Fruit fly (Drosophila melanogaster) whole organism, embryonic: ENCODE data around the gene CG9395.
A peak's percentile ranks its signal among the peaks of the same experiment; 100 is the strongest.

Source experiments
- Bteb2 ChIP-seq: fragments of 200-800 bp; sonication (Bioruptor generic); optimal IDR thresholded peaks from 2 replicates; lab custom pipeline; 2016; ENCODE audit warnings: missing biosample characterization, missing genetic modification characterization
- C15 ChIP-seq: fragments of 200-800 bp; sonication (Bioruptor generic); IDR thresholded peaks from 3 replicates; pipeline ENCODE4 v1.3.6; 2022; ENCODE audit warnings: missing biosample characterization, missing genetic modification characterization
- CG10147 ChIP-seq: fragments of 200-800 bp; sonication (Bioruptor generic); optimal IDR thresholded peaks from 2 replicates; lab custom pipeline; 2019; ENCODE audit warnings: missing biosample characterization, mild to moderate bottlenecking, missing genetic modification characterization, moderate library complexity
- CG11085 ChIP-seq: fragments of 200-800 bp; sonication (Bioruptor generic); IDR thresholded peaks from 2 replicates; pipeline ENCODE4 v1.3.6; 2022; ENCODE audit warnings: missing biosample characterization, missing genetic modification characterization
- CG11695 ChIP-seq: fragments of 200-800 bp; sonication (Bioruptor generic); IDR thresholded peaks from 3 replicates; pipeline ENCODE4 v1.3.6; 2022; ENCODE audit warnings: missing biosample characterization, missing genetic modification characterization
- CG12104 ChIP-seq: fragments of 200-800 bp; sonication (Bioruptor generic); optimal IDR thresholded peaks from 3 replicates; lab custom pipeline; 2016; ENCODE audit warnings: missing biosample characterization, missing genetic modification characterization
- CG18262 ChIP-seq: fragments of 200-800 bp; optimal IDR thresholded peaks from 3 replicates; lab custom pipeline; 2019; ENCODE audit warnings: missing biosample characterization, mild to moderate bottlenecking, missing genetic modification characterization, moderate library complexity
- CG31224 ChIP-seq: fragments of 200-800 bp; sonication (Bioruptor generic); IDR thresholded peaks from 2 replicates; pipeline ENCODE4 v1.3.6; 2022; ENCODE audit warnings: missing biosample characterization, missing genetic modification characterization
- CG3995 ChIP-seq: fragments of 200-800 bp; sonication (Bioruptor generic); optimal IDR thresholded peaks from 3 replicates; lab custom pipeline; 2016; ENCODE audit warnings: missing biosample characterization, missing genetic modification characterization
- CG6175 ChIP-seq: fragments of 200-800 bp; sonication (Bioruptor generic); IDR thresholded peaks from 3 replicates; pipeline ENCODE4 v1.3.6; 2022; ENCODE audit warnings: missing biosample characterization, missing genetic modification characterization
- CG7987 ChIP-seq: fragments of 200-800 bp; sonication (Bioruptor generic); optimal IDR thresholded peaks from 2 replicates; lab custom pipeline; 2018; ENCODE audit warnings: missing biosample characterization, mild to moderate bottlenecking, missing genetic modification characterization, moderate library complexity
- CG8388 ChIP-seq: fragments of 200-800 bp; sonication (Bioruptor generic); optimal IDR thresholded peaks from 2 replicates; lab custom pipeline; 2019; ENCODE audit warnings: missing biosample characterization, mild to moderate bottlenecking, missing genetic modification characterization, moderate library complexity
- CG9727 ChIP-seq: fragments of 200-800 bp; sonication (Bioruptor generic); optimal IDR thresholded peaks from 3 replicates; lab custom pipeline; 2017; ENCODE audit warnings: missing biosample characterization, mild to moderate bottlenecking, missing genetic modification characterization
- CTCF ChIP-seq: fragments of 200-800 bp; sonication (Bioruptor generic); optimal IDR thresholded peaks from 2 replicates; lab custom pipeline; 2017; ENCODE audit warnings: missing biosample characterization, mild to moderate bottlenecking, missing genetic modification characterization, moderate library complexity
- CoRest ChIP-seq: fragments of 200-800 bp; sonication (Bioruptor generic); optimal IDR thresholded peaks from 3 replicates; lab custom pipeline; 2018; ENCODE audit warnings: missing biosample characterization, mild to moderate bottlenecking, missing genetic modification characterization, moderate library complexity
- D19A ChIP-seq: fragments of 200-800 bp; optimal IDR thresholded peaks from 3 replicates; lab custom pipeline; 2019; ENCODE audit warnings: missing biosample characterization, mild to moderate bottlenecking, missing genetic modification characterization, moderate library complexity
- Deaf1 ChIP-seq: fragments of 200-800 bp; optimal IDR thresholded peaks from 3 replicates; lab custom pipeline; 2019; ENCODE audit warnings: missing biosample characterization, mild to moderate bottlenecking, missing genetic modification characterization, moderate library complexity
- Dp ChIP-seq: fragments of 200-800 bp; sonication (Bioruptor generic); optimal IDR thresholded peaks from 2 replicates; lab custom pipeline; 2018; ENCODE audit warnings: missing biosample characterization, mild to moderate bottlenecking, missing genetic modification characterization, moderate library complexity
- E2f2 ChIP-seq: fragments of 200-800 bp; sonication (Bioruptor generic); IDR thresholded peaks from 2 replicates; pipeline ENCODE4 v1.3.6; 2022; ENCODE audit warnings: missing biosample characterization, missing genetic modification characterization
- Hey ChIP-seq: fragments of 200-800 bp; sonication (Bioruptor generic); optimal IDR thresholded peaks from 3 replicates; lab custom pipeline; 2018; ENCODE audit warnings: missing biosample characterization, mild to moderate bottlenecking, missing genetic modification characterization
- Mad ChIP-seq: fragments of 200-800 bp; sonication (Bioruptor generic); optimal IDR thresholded peaks from 2 replicates; lab custom pipeline; 2016; ENCODE audit warnings: missing biosample characterization, missing genetic modification characterization
- Myb ChIP-seq: fragments of 200-800 bp; sonication (Bioruptor generic); optimal IDR thresholded peaks from 2 replicates; lab custom pipeline; 2016; ENCODE audit warnings: missing biosample characterization, missing genetic modification characterization
- Oli ChIP-seq: fragments of 200-800 bp; sonication (Bioruptor generic); optimal IDR thresholded peaks from 2 replicates; lab custom pipeline; 2018; ENCODE audit warnings: missing biosample characterization, mild to moderate bottlenecking, missing genetic modification characterization, moderate library complexity
- Pdp1 ChIP-seq, 2 experiments: fragments of 200-800 bp; sonication (Bioruptor generic); optimal IDR thresholded peaks; 3 replicates each; lab custom pipeline; 2016; ENCODE audit warnings: missing biosample characterization in 2 of 2, missing genetic modification characterization in 2 of 2, mild to moderate bottlenecking in 1 of 2, moderate library complexity in 1 of 2
- Rfx ChIP-seq: fragments of 200-800 bp; sonication (Bioruptor generic); IDR thresholded peaks from 2 replicates; pipeline ENCODE4 v1.3.6; 2022; ENCODE audit warnings: missing biosample characterization, missing genetic modification characterization
- Rx ChIP-seq: fragments of 200-800 bp; sonication (Bioruptor generic); IDR thresholded peaks from 2 replicates; pipeline ENCODE4 v1.3.6; 2022; ENCODE audit warnings: missing biosample characterization, missing genetic modification characterization
- Scr ChIP-seq: fragments of 200-800 bp; sonication (Bioruptor generic); IDR thresholded peaks from 2 replicates; pipeline ENCODE4 v1.3.6; 2022; ENCODE audit warnings: missing biosample characterization, missing genetic modification characterization; ENCODE audit not compliant: partially characterized antibody
- Sry-β ChIP-seq: fragments of 200-800 bp; sonication (Bioruptor generic); optimal IDR thresholded peaks from 2 replicates; lab custom pipeline; 2018; ENCODE audit warnings: missing biosample characterization, mild to moderate bottlenecking, missing genetic modification characterization, moderate library complexity
- Ssrp ChIP-seq: fragments of 200-800 bp; sonication (Bioruptor generic); optimal IDR thresholded peaks from 2 replicates; lab custom pipeline; 2018; ENCODE audit warnings: missing biosample characterization, mild to moderate bottlenecking, missing genetic modification characterization, moderate library complexity
- Stat92E ChIP-seq, 3 experiments: fragments of >200 bp in 2 of 3; fragments of 200-800 bp in 1 of 3; sonication (Bioruptor generic) in 1 of 3; optimal IDR thresholded peaks; 2 replicates each; lab custom pipeline; 2017 to 2019; ENCODE audit warnings: missing biosample characterization in 3 of 3, missing genetic modification characterization in 3 of 3, mild to moderate bottlenecking in 1 of 3, moderate library complexity in 1 of 3
- Trl ChIP-seq, 3 experiments: fragments of >200 bp in 2 of 3; fragments of 200-800 bp in 1 of 3; sonication (Bioruptor generic) in 1 of 3; optimal IDR thresholded peaks; 2 replicates in 1 of 3; 3 replicates in 2 of 3; lab custom pipeline; 2016 to 2017; ENCODE audit warnings: missing biosample characterization in 1 of 3, missing genetic modification characterization in 1 of 3
- ara ChIP-seq: fragments of 200-800 bp; sonication (Bioruptor generic); IDR thresholded peaks from 2 replicates; pipeline ENCODE4 v1.3.6; 2022; ENCODE audit warnings: missing biosample characterization, missing genetic modification characterization
- ato ChIP-seq: fragments of 200-800 bp; sonication (Bioruptor generic); IDR thresholded peaks from 2 replicates; pipeline ENCODE4 v1.3.6; 2022; ENCODE audit warnings: missing biosample characterization, missing genetic modification characterization; ENCODE audit not compliant: partially characterized antibody
- br ChIP-seq: fragments of >200 bp; optimal IDR thresholded peaks from 2 replicates; lab custom pipeline; 2017
- chm ChIP-seq: fragments of 200-800 bp; sonication (Bioruptor generic); IDR thresholded peaks from 2 replicates; pipeline ENCODE4 v1.3.6; 2022; ENCODE audit warnings: missing biosample characterization, missing genetic modification characterization
- ci ChIP-seq: fragments of 200-800 bp; sonication (Bioruptor generic); IDR thresholded peaks from 3 replicates; pipeline ENCODE4 v1.3.6; 2022; ENCODE audit warnings: missing biosample characterization, missing genetic modification characterization
- corto ChIP-seq: fragments of 200-800 bp; sonication (Bioruptor generic); optimal IDR thresholded peaks from 2 replicates; lab custom pipeline; 2016; ENCODE audit warnings: missing biosample characterization, mild to moderate bottlenecking, missing genetic modification characterization, moderate library complexity
- en ChIP-seq: fragments of 200-800 bp; sonication (Bioruptor generic); optimal IDR thresholded peaks from 2 replicates; lab custom pipeline; 2016; ENCODE audit warnings: missing biosample characterization, missing genetic modification characterization
- ind ChIP-seq: fragments of 200-800 bp; sonication (Bioruptor generic); optimal IDR thresholded peaks from 3 replicates; lab custom pipeline; 2016; ENCODE audit warnings: missing biosample characterization, missing genetic modification characterization
- inv ChIP-seq: fragments of 200-800 bp; sonication (Bioruptor generic); IDR thresholded peaks from 2 replicates; pipeline ENCODE4 v1.3.6; 2022; ENCODE audit warnings: missing biosample characterization, missing genetic modification characterization; ENCODE audit not compliant: partially characterized antibody
- jigr1 ChIP-seq: fragments of 200-800 bp; sonication (Bioruptor generic); IDR thresholded peaks from 3 replicates; pipeline ENCODE4 v1.3.6; 2022; ENCODE audit warnings: missing biosample characterization, missing genetic modification characterization
- kah ChIP-seq: fragments of 200-800 bp; sonication (Bioruptor generic); optimal IDR thresholded peaks from 2 replicates; lab custom pipeline; 2018; ENCODE audit warnings: missing biosample characterization, mild to moderate bottlenecking, missing genetic modification characterization
- lmd ChIP-seq: fragments of 200-800 bp; sonication (Bioruptor generic); IDR thresholded peaks from 2 replicates; pipeline ENCODE4 v1.3.6; 2022; ENCODE audit warnings: missing biosample characterization, missing genetic modification characterization
- oc ChIP-seq: fragments of 200-800 bp; sonication (Bioruptor generic); optimal IDR thresholded peaks from 2 replicates; lab custom pipeline; 2018; ENCODE audit warnings: missing biosample characterization, mild to moderate bottlenecking, missing genetic modification characterization, moderate library complexity
- pzg ChIP-seq: fragments of 200-800 bp; sonication (Bioruptor generic); optimal IDR thresholded peaks from 3 replicates; lab custom pipeline; 2018; ENCODE audit warnings: missing biosample characterization, mild to moderate bottlenecking, missing genetic modification characterization, moderate library complexity
- sd ChIP-seq: fragments of 200-800 bp; sonication (Bioruptor generic); optimal IDR thresholded peaks from 3 replicates; lab custom pipeline; 2018; ENCODE audit warnings: missing biosample characterization, mild to moderate bottlenecking, missing genetic modification characterization, moderate library complexity
- slp2 ChIP-seq: fragments of 200-800 bp; sonication (Bioruptor generic); optimal IDR thresholded peaks from 2 replicates; lab custom pipeline; 2016; ENCODE audit warnings: missing biosample characterization, missing genetic modification characterization
- sna ChIP-seq: fragments of 200-800 bp; sonication (Bioruptor generic); IDR thresholded peaks from 2 replicates; pipeline ENCODE4 v1.3.6; 2022; ENCODE audit warnings: missing biosample characterization, missing genetic modification characterization; ENCODE audit not compliant: partially characterized antibody
- tna ChIP-seq: fragments of 200-800 bp; sonication (Bioruptor generic); IDR thresholded peaks from 2 replicates; pipeline ENCODE4 v1.3.6; 2022; ENCODE audit warnings: missing biosample characterization, missing genetic modification characterization; ENCODE audit not compliant: partially characterized antibody
- unpg ChIP-seq: fragments of 200-800 bp; sonication (Bioruptor generic); optimal IDR thresholded peaks from 3 replicates; lab custom pipeline; 2018; ENCODE audit warnings: missing biosample characterization, mild to moderate bottlenecking, missing genetic modification characterization, moderate library complexity
- vfl ChIP-seq: fragments of 200-800 bp; sonication (Bioruptor generic); optimal IDR thresholded peaks from 2 replicates; lab custom pipeline; 2016; ENCODE audit warnings: missing biosample characterization, missing genetic modification characterization
- zfh1 ChIP-seq: fragments of 200-800 bp; sonication (Bioruptor generic); IDR thresholded peaks from 3 replicates; pipeline ENCODE4 v1.3.6; 2022; ENCODE audit warnings: missing biosample characterization, missing genetic modification characterization

Gene CG9395

DNA sequence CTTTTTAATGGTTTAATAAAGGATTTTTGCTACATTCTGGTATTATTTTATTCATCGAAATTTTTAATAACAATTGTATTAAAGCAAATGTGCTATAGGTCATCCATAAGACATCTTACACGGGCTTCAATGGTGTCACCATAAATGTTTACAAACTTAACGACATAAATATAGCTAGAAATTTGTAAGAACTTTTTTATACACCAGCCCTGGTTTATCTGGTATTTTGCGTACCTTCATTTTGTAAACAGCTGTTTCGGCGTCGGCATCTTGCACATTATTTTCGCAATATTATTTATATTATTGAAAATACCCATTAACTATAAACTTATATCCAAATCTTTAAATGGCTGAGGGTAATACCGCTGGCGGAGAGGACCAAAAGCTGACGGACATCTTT is 12.5 kb upstream of the CG9395 start, which contains the start of gene Tap42 (continued):
- TF ChIP-seq CG7987 (GFP tag; lab: Kevin White, UChicago) (peak; percentile 5), jigr1 (no peak), Sry-β (peak; percentile 79), CG3995 (GFP tag; lab: Kevin White, UChicago) (no peak), Deaf1 (tag; lab: Kevin White, UChicago) (no peak), en (GFP tag; lab: Kevin White, UChicago) (no peak), Mad (GFP tag; lab: Kevin White, UChicago) (peak; percentile 26), Pdp1 (GFP tag; optimal IDR thresholded peaks at IDR 0.05; lab: Kevin White, UChicago) (no peak), CoRest (tag; lab: Kevin White, UChicago) (peak; percentile 50), CG8388 (no peak), zfh1 (GFP tag; lab: Robert Waterston, UW) (no peak), vfl (GFP tag; lab: Kevin White, UChicago) (no peak), inv (GFP tag; lab: Robert Waterston, UW) (no peak), C15 (GFP tag; lab: Robert Waterston, UW) (no peak), slp2 (no peak), ci (no peak), Hey (tag; lab: Kevin White, UChicago) (no peak), Rx (no peak), sd (no peak), ato (no peak), chm (no peak), Stat92E (GFP tag; optimal IDR thresholded peaks at IDR 0.05; lab: Kevin White, UChicago) (no peak), CG9727 (GFP tag; lab: Kevin White, UChicago) (no peak), CG11695 (GFP tag; lab: Robert Waterston, UW) (no peak), lmd (no peak; the same call in 1 of the 2 replicates), D19A (tag; lab: Kevin White, UChicago) (no peak), sna (no peak), CG12104 (GFP tag; lab: Kevin White, UChicago) (no peak), ind (GFP tag; lab: Kevin White, UChicago) (no peak), ara (no peak), Bteb2 (GFP tag; lab: Kevin White, UChicago) (peak; percentile 13), tna (GFP tag; lab: Robert Waterston, UW) (no peak), Myb (no peak), CTCF (no peak), corto (no peak), CG31224 (no peak), unpg (no peak), Oli (no peak), br (lab: Kevin White, UChicago) (no peak), kah (GFP tag; lab: Kevin White, UChicago) (no peak), CG11085 (GFP tag; lab: Robert Waterston, UW) (no peak), CG6175 (no peak), CG10147 (peak; percentile 0), Scr (GFP tag; lab: Robert Waterston, UW) (no peak), CG18262 (tag; lab: Kevin White, UChicago) (peak; percentile 9), Rfx (GFP tag; lab: Robert Waterston, UW) (peak; percentile 61), E2f2 (peak; percentile 28), Trl (optimal IDR thresholded peaks at IDR 0.05; lab: Kevin White, UChicago) (no peak), Trl (GFP tag; optimal IDR thresholded peaks at IDR 0.05; lab: Kevin White, UChicago) (no peak), Ssrp (tag; lab: Kevin White, UChicago) (no peak), pzg (GFP tag; lab: Kevin White, UChicago) (peak; percentile 45), oc (no peak), Dp (GFP tag; lab: Kevin White, UChicago) (no peak)
